Fruit fly (Drosophila melanogaster): ENCODE results near the gene CG1924.

The CG1924 gene

DNA sequence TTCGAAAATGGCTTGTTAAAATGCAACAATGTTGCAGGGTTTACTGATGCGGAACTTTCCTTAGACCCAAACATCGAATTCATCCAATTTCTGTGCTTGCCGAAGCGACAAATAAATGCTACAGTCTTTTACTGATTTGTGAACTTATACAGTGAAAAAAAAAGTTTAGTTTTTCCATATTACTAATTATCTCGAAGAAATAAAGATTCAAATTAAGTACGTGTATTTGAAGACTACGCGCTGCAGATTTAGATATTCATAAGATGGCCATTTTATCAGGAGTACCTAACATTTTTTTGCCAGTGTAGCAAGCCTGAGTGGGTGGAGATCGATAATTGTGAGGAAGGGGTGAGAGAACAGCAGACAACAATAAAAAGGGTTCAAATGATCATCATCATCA, 43.1 kb upstream of the CG1924 start (continued):
- TF ChIP-seq Hmx (GFP tag; optimal IDR thresholded peaks at IDR 0.05) = no peak
- no peak for TF ChIP-seq CG14860 (GFP tag; IDR thresholded peaks at IDR 0.05; ENCODE audit: partially characterized antibody)
- no peak for TF ChIP-seq Awh (GFP tag; IDR thresholded peaks at IDR 0.05)
- TF ChIP-seq Gsc (GFP tag; IDR thresholded peaks at IDR 0.05) = no peak
- TF ChIP-seq CG11696 (GFP tag; IDR thresholded peaks at IDR 0.05) = no peak
- TF ChIP-seq NC2β (GFP tag; optimal IDR thresholded peaks at IDR 0.05) = no peak
- TF ChIP-seq CG13424 (tag; optimal IDR thresholded peaks at IDR 0.05) = peak; percentile 47
- no peak for TF ChIP-seq CG2199 (GFP tag; IDR thresholded peaks at IDR 0.05)
- no peak for TF ChIP-seq CG16863 (GFP tag; optimal IDR thresholded peaks at IDR 0.05)
- no peak for TF ChIP-seq dimm (GFP tag; IDR thresholded peaks at IDR 0.05)
- TF ChIP-seq CG8478 (optimal IDR thresholded peaks at IDR 0.05) = no peak
- no peak for TF ChIP-seq Poxn (GFP tag; IDR thresholded peaks at IDR 0.05)
- peak; percentile 0 for TF ChIP-seq Usf (GFP tag; optimal IDR thresholded peaks at IDR 0.05)
- TF ChIP-seq stc (GFP tag; IDR thresholded peaks at IDR 0.05) = peak; percentile 70
- no peak for TF ChIP-seq CG3847 (GFP tag; IDR thresholded peaks at IDR 0.05)
- TF ChIP-seq peb (GFP tag; IDR thresholded peaks at IDR 0.05) = peak; percentile 49; the same call in 1 of the 2 replicates
- TF ChIP-seq sd (tag; optimal IDR thresholded peaks at IDR 0.05) = no peak
- TF ChIP-seq row (GFP tag; IDR thresholded peaks at IDR 0.05) = peak; percentile 54
- TF ChIP-seq CG4854 (GFP tag; optimal IDR thresholded peaks at IDR 0.05) = no peak
- no peak for TF ChIP-seq da (GFP tag; optimal IDR thresholded peaks at IDR 0.05)
- TF ChIP-seq run (tag; optimal IDR thresholded peaks at IDR 0.05) = no peak
- TF ChIP-seq grn (GFP tag; optimal IDR thresholded peaks at IDR 0.05) = no peak
- peak in 1 of 2 experiments; percentile 80 for TF ChIP-seq eve (GFP tag; optimal IDR thresholded peaks at IDR 0.05)
- no peak for TF ChIP-seq sqz (GFP tag; optimal IDR thresholded peaks at IDR 0.05)
- no peak for TF ChIP-seq wdn (GFP tag; IDR thresholded peaks at IDR 0.05)
- no peak for TF ChIP-seq CG11723 (GFP tag; optimal IDR thresholded peaks at IDR 0.05)
- no peak for TF ChIP-seq CG10209 (GFP tag; optimal IDR thresholded peaks at IDR 0.05)
- TF ChIP-seq CG5180 (GFP tag; optimal IDR thresholded peaks at IDR 0.05) = no peak
- no peak for TF ChIP-seq wek (GFP tag; optimal IDR thresholded peaks at IDR 0.05)
- TF ChIP-seq cas (GFP tag; IDR thresholded peaks at IDR 0.05) = no peak
- peak; percentile 42 for TF ChIP-seq CoRest (tag; optimal IDR thresholded peaks at IDR 0.05)
- TF ChIP-seq Dp (GFP tag; optimal IDR thresholded peaks at IDR 0.05) = no peak
- TF ChIP-seq Tbp (GFP tag; optimal IDR thresholded peaks at IDR 0.05) = no peak
- TF ChIP-seq sob (GFP tag; IDR thresholded peaks at IDR 0.05) = peak; percentile 33; the same call in 1 of the 2 replicates
- TF ChIP-seq Camta (GFP tag; optimal IDR thresholded peaks at IDR 0.05) = peak; percentile 75
- peak; percentile 89 for TF ChIP-seq CG2712 (tag; optimal IDR thresholded peaks at IDR 0.05)
- peak; percentile 43 for TF ChIP-seq CG17359 (tag; optimal IDR thresholded peaks at IDR 0.05)
- TF ChIP-seq wor (GFP tag; IDR thresholded peaks at IDR 0.05) = peak; percentile 32; the same call in 1 of the 2 replicates
- TF ChIP-seq bab2 (GFP tag; optimal IDR thresholded peaks at IDR 0.05) = peak; percentile 82
- no peak for TF ChIP-seq CG7928 (GFP tag; optimal IDR thresholded peaks at IDR 0.05)
- TF ChIP-seq Ets65A (GFP tag) = peak; percentile 98
- no peak for TF ChIP-seq CG33213 (GFP tag; optimal IDR thresholded peaks at IDR 0.05)
- no peak for TF ChIP-seq kah (GFP tag; optimal IDR thresholded peaks at IDR 0.05)
- TF ChIP-seq shn (GFP tag; optimal IDR thresholded peaks at IDR 0.05) = no peak
- no peak for TF ChIP-seq CG12071 (GFP tag; optimal IDR thresholded peaks at IDR 0.05)
- TF ChIP-seq CG8388 (GFP tag; optimal IDR thresholded peaks at IDR 0.05) = peak; percentile 46
- TF ChIP-seq CG31388 (GFP tag; optimal IDR thresholded peaks at IDR 0.05) = no peak
- TF ChIP-seq CG15011 (GFP tag; optimal IDR thresholded peaks at IDR 0.05) = no peak
- TF ChIP-seq stwl (tag; optimal IDR thresholded peaks at IDR 0.05) = no peak
- TF ChIP-seq CkIIα-i1 (GFP tag; IDR thresholded peaks at IDR 0.05) = no peak
- no peak for TF ChIP-seq CG3281 (GFP tag; optimal IDR thresholded peaks at IDR 0.05)
- TF ChIP-seq dati (GFP tag; IDR thresholded peaks at IDR 0.05) = no peak
- TF ChIP-seq lilli (GFP tag; optimal IDR thresholded peaks at IDR 0.05) = peak; percentile 54

All from whole organism, embryonic.